Worm (Caenorhabditis elegans) whole organism, L3 larva: ENCODE measurements around the gene F31E8.4.

Source experiments
- ZK546.5 ChIP-seq: sonication (generic microtip); optimal IDR thresholded peaks from 2 replicates; lab custom pipeline; 2017; ENCODE audit warnings: missing biosample characterization, missing genetic modification characterization
- aly-2 ChIP-seq: fragments of 150-350 bp; optimal IDR thresholded peaks from 2 replicates; lab custom pipeline; 2014; ENCODE audit warnings: missing biosample characterization, missing genetic modification characterization
- ama-1 ChIP-seq: fragments of 150-350 bp; optimal IDR thresholded peaks from 2 replicates; lab custom pipeline; 2018
- ceh-16 ChIP-seq: sonication (generic microtip); optimal IDR thresholded peaks from 2 replicates; lab custom pipeline; 2017; ENCODE audit warnings: missing biosample characterization, missing genetic modification characterization
- ceh-9 ChIP-seq: sonication (generic microtip); optimal IDR thresholded peaks from 2 replicates; lab custom pipeline; 2018; ENCODE audit warnings: missing biosample characterization, missing genetic modification characterization
- daf-12 ChIP-seq: fragments of 150-350 bp; optimal IDR thresholded peaks from 2 replicates; lab custom pipeline; 2014; ENCODE audit warnings: missing biosample characterization, missing genetic modification reagents, missing genetic modification characterization
- egl-5 ChIP-seq: fragments of 150-350 bp; optimal IDR thresholded peaks from 2 replicates; lab custom pipeline; 2017; ENCODE audit warnings: missing biosample characterization, missing genetic modification reagents, missing genetic modification characterization, inconsistent platforms
- elt-1 ChIP-seq: fragments of 150-350 bp; optimal IDR thresholded peaks from 2 replicates; lab custom pipeline; 2014; ENCODE audit warnings: missing biosample characterization, missing genetic modification characterization
- elt-2 ChIP-seq: sonication (generic microtip); optimal IDR thresholded peaks from 2 replicates; lab custom pipeline; 2016; ENCODE audit warnings: missing genetic modification reagents, mild to moderate bottlenecking, missing genetic modification characterization, missing compliant biosample characterization
- elt-3 ChIP-seq, 3 experiments: fragments of 150-350 bp in 1 of 3; sonication (generic microtip) in 2 of 3; optimal IDR thresholded peaks; 2 replicates in 2 of 3; 4 replicates in 1 of 3; lab custom pipeline; 2014 to 2017; ENCODE audit warnings: missing biosample characterization in 3 of 3, missing genetic modification characterization in 3 of 3
- eor-1 ChIP-seq, 2 experiments: fragments of 150-350 bp; optimal IDR thresholded peaks; 2 replicates each; lab custom pipeline; 2014 to 2018; ENCODE audit warnings: missing biosample characterization in 2 of 2, missing genetic modification characterization in 2 of 2
- fkh-10 ChIP-seq: sonication (generic microtip); optimal IDR thresholded peaks from 2 replicates; lab custom pipeline; 2017; ENCODE audit warnings: missing biosample characterization, missing genetic modification reagents, missing genetic modification characterization
- fkh-2 ChIP-seq: fragments of 150-350 bp; optimal IDR thresholded peaks from 2 replicates; lab custom pipeline; 2014; ENCODE audit warnings: missing biosample characterization, missing genetic modification reagents, missing genetic modification characterization
- fos-1 ChIP-seq: fragments of 150-350 bp; optimal IDR thresholded peaks from 2 replicates; lab custom pipeline; 2014; ENCODE audit warnings: missing biosample characterization, missing genetic modification characterization
- hmg-11 ChIP-seq: sonication (generic microtip); optimal IDR thresholded peaks from 2 replicates; lab custom pipeline; 2016; ENCODE audit warnings: missing genetic modification characterization, missing compliant biosample characterization
- jun-1 ChIP-seq: fragments of 150-350 bp; optimal IDR thresholded peaks from 2 replicates; lab custom pipeline; 2014; ENCODE audit warnings: missing biosample characterization, missing genetic modification reagents, missing genetic modification characterization
- lin-39 ChIP-seq: fragments of 150-350 bp; optimal IDR thresholded peaks from 2 replicates; lab custom pipeline; 2018; ENCODE audit warnings: missing biosample characterization, missing genetic modification reagents, missing genetic modification characterization
- lsy-12 ChIP-seq: sonication (generic microtip); optimal IDR thresholded peaks from 2 replicates; lab custom pipeline; 2016; ENCODE audit warnings: mild to moderate bottlenecking, missing genetic modification characterization, missing compliant biosample characterization
- mdl-1 ChIP-seq: fragments of 150-350 bp; optimal IDR thresholded peaks from 2 replicates; lab custom pipeline; 2014; ENCODE audit warnings: missing biosample characterization, missing genetic modification characterization
- nfya-1 ChIP-seq: sonication (generic microtip); optimal IDR thresholded peaks from 2 replicates; lab custom pipeline; 2017; ENCODE audit warnings: missing genetic modification characterization, mild to moderate bottlenecking, missing compliant biosample characterization, antibody characterized with exemption, moderate library complexity; ENCODE audit not compliant: insufficient read depth
- nhr-11 ChIP-seq: fragments of 150-350 bp; optimal IDR thresholded peaks from 2 replicates; lab custom pipeline; 2014; ENCODE audit warnings: missing biosample characterization, missing genetic modification characterization
- nhr-23 ChIP-seq: fragments of 150-350 bp; optimal IDR thresholded peaks from 2 replicates; lab custom pipeline; 2014; ENCODE audit warnings: missing biosample characterization, missing genetic modification reagents, missing genetic modification characterization
- nhr-237 ChIP-seq: fragments of 150-350 bp; optimal IDR thresholded peaks from 2 replicates; lab custom pipeline; 2014; ENCODE audit warnings: missing biosample characterization, missing genetic modification characterization
- nhr-25 ChIP-seq: sonication (generic microtip); optimal IDR thresholded peaks from 2 replicates; lab custom pipeline; 2017; ENCODE audit warnings: missing biosample characterization, missing genetic modification characterization
- nhr-28 ChIP-seq: fragments of 150-350 bp; optimal IDR thresholded peaks from 2 replicates; lab custom pipeline; 2014; ENCODE audit warnings: missing biosample characterization, missing genetic modification characterization
- nhr-43 ChIP-seq: sonication (generic microtip); optimal IDR thresholded peaks from 2 replicates; lab custom pipeline; 2016; ENCODE audit warnings: mild to moderate bottlenecking, missing genetic modification characterization, missing compliant biosample characterization; ENCODE audit not compliant: poor library complexity, severe bottlenecking
- nhr-67 ChIP-seq: fragments of 150-350 bp; optimal IDR thresholded peaks from 2 replicates; lab custom pipeline; 2014; ENCODE audit warnings: missing biosample characterization, missing genetic modification characterization
- nhr-76 ChIP-seq: fragments of 150-350 bp; sonication (generic microtip); optimal IDR thresholded peaks from 5 replicates; lab custom pipeline; 2014; ENCODE audit warnings: missing biosample characterization, missing genetic modification characterization
- pha-4 ChIP-seq: fragments of 150-350 bp; optimal IDR thresholded peaks from 2 replicates; lab custom pipeline; 2014; ENCODE audit warnings: missing biosample characterization, missing genetic modification reagents, missing genetic modification characterization
- pqm-1 ChIP-seq: fragments of 150-350 bp; optimal IDR thresholded peaks from 2 replicates; lab custom pipeline; 2017; ENCODE audit warnings: missing biosample characterization, missing genetic modification characterization, inconsistent platforms
- sea-2 ChIP-seq: fragments of 150-350 bp; sonication (generic microtip); optimal IDR thresholded peaks from 4 replicates; lab custom pipeline; 2014; ENCODE audit warnings: missing biosample characterization, missing genetic modification reagents, missing genetic modification characterization
- skn-1 ChIP-seq: fragments of 150-350 bp; optimal IDR thresholded peaks from 2 replicates; lab custom pipeline; 2014; ENCODE audit warnings: missing biosample characterization, missing genetic modification characterization
- snpc-4 ChIP-seq: fragments of 150-350 bp; optimal IDR thresholded peaks from 2 replicates; lab custom pipeline; 2014; ENCODE audit warnings: missing biosample characterization, missing genetic modification characterization
- tbx-2 ChIP-seq: sonication (generic microtip); optimal IDR thresholded peaks from 2 replicates; lab custom pipeline; 2016; ENCODE audit warnings: mild to moderate bottlenecking, missing genetic modification characterization, missing compliant biosample characterization
- unc-39 ChIP-seq: sonication (generic microtip); optimal IDR thresholded peaks from 4 replicates; lab custom pipeline; 2017; ENCODE audit warnings: missing biosample characterization, missing genetic modification characterization
- unc-62 ChIP-seq: fragments of 150-350 bp; sonication (generic microtip); optimal IDR thresholded peaks from 4 replicates; lab custom pipeline; 2014; ENCODE audit warnings: missing biosample characterization, missing genetic modification reagents, missing genetic modification characterization
- ztf-11 ChIP-seq: fragments of 150-350 bp; optimal IDR thresholded peaks from 2 replicates; lab custom pipeline; 2014; ENCODE audit warnings: missing biosample characterization, missing genetic modification characterization
- ztf-4 ChIP-seq: fragments of 150-350 bp; optimal IDR thresholded peaks from 2 replicates; lab custom pipeline; 2014; ENCODE audit warnings: missing biosample characterization, missing genetic modification characterization

F31E8.4 gene

DNA sequence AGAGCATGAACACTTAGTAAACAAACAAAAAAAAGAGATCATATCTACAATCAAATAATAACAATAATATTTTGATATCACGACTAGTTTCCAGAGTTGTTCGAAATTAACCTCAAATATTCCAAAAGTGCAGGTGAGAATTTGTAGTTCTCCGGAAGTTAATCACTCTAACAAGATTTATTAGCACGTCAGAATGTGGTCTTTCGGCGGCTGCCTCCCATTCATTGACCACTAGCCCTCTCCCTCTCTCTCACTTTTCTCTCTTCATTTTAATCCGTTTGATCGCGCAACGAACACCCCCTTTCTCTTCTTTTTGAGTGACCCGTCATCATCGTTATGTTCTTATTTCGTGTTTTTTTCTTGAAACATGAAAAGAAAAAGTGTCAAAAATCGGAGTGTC, 25.8 kb upstream of the F31E8.4 start:
- peak; percentile 53 for TF ChIP-seq nhr-23 (tag; lab: Kevin White, UChicago)
- peak; percentile 63 for TF ChIP-seq lin-39 (tag; lab: Kevin White, UChicago)
- TF ChIP-seq nfya-1 (tag; lab: Kevin White, UChicago) = peak; percentile 27
- peak; percentile 91 for TF ChIP-seq unc-62 (GFP tag; lab: Kevin White, UChicago)
- peak; percentile 63 for TF ChIP-seq nhr-43 (tag; lab: Kevin White, UChicago)
- peak; percentile 45 for TF ChIP-seq egl-5
- peak; percentile 38 for TF ChIP-seq nhr-25
- TF ChIP-seq unc-39 (tag; lab: Kevin White, UChicago) = no peak
- no peak for TF ChIP-seq tbx-2 (tag; lab: Kevin White, UChicago)

DNA sequence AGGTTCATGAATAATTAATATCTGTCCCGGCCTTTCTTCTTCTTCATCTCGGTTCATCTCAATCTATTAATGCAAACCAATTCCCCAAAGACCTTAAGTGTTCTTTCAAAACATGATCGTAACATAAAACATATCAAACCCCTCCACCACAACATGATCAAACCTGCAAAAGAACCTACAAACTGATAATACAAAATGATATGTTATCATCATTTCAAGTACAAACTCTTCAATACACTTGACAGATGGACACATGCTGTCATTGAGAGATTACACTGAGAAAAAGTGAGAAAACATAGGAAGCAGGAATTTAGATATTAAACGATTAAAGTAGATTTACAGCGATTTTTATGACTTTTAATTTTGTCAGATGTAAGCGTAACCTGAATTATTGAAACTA, 24.6 kb upstream of the F31E8.4 start:
- TF ChIP-seq elt-2 (peak; percentile 87), pqm-1 (tag; lab: Kevin White, UChicago) (peak; percentile 79), nhr-25 (peak; percentile 12), elt-3 (tag; optimal IDR thresholded peaks at IDR 0.05; lab: Kevin White, UChicago) (no peak), lin-39 (tag; lab: Kevin White, UChicago) (no peak), unc-62 (GFP tag; lab: Kevin White, UChicago) (peak; percentile 69), ceh-16 (tag; lab: Kevin White, UChicago) (no peak), aly-2 (no peak)

DNA sequence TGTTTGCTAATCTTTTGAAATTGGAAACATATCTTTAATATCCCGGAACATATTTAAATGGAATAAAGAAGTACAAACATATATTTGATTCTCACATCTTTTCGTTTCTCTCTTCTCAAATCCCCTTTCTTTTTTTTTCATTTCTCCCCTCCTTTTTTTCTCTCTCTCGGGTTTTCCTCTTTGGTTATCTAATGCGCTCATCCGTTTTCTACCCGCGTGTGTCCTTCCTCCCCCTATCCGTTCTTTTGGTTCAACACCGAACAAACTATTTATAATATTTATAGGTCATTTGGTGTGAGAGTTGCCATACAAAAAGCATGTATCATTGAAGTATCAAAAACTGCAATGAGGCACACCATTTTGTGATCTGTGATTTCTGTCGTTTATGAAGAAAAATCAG, 24.0 kb upstream of the F31E8.4 start:
- no peak for TF ChIP-seq hmg-11
- peak; percentile 20 for TF ChIP-seq nhr-25
- no peak for TF ChIP-seq lsy-12
- peak; percentile 20 for TF ChIP-seq mdl-1 (tag; lab: Kevin White, UChicago)
- peak; percentile 52 for TF ChIP-seq elt-1 (tag; lab: Kevin White, UChicago)
- peak; percentile 40 for TF ChIP-seq nhr-23 (tag; lab: Kevin White, UChicago)
- TF ChIP-seq unc-62 (GFP tag; lab: Kevin White, UChicago) = peak; percentile 51
- peak; percentile 36 for TF ChIP-seq lin-39 (tag; lab: Kevin White, UChicago)
- peak; percentile 33 for TF ChIP-seq snpc-4 (tag; lab: Kevin White, UChicago)
- peak; percentile 48 for TF ChIP-seq nfya-1 (tag; lab: Kevin White, UChicago)
- TF ChIP-seq ceh-16 (tag; lab: Kevin White, UChicago) = no peak
- no peak for TF ChIP-seq jun-1 (tag; lab: Kevin White, UChicago)
- no peak for TF ChIP-seq nhr-43 (tag; lab: Kevin White, UChicago)

DNA sequence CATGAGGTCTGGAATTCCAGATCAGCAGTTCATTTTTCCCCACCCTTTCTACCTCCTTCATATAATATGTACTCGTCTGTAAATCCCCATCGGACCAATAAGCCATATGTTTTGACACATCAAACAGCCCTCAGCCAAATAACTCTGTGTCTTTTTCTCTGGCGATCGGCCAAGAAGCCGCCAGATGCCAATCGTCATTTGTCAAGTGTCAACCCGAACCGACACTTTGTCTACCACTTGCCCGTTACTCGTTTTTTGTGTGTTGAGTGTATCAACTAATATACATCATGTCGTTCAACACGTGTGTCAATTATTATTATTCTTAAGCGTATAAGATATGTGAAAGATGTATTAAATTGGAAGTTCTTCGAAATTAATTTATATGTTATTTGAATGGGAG, 23.3 kb upstream of the F31E8.4 start:
- TF ChIP-seq lsy-12 (no peak), snpc-4 (tag; lab: Kevin White, UChicago) (peak; percentile 35), ztf-4 (tag; lab: Kevin White, UChicago) (no peak), daf-12 (no peak), lin-39 (tag; lab: Kevin White, UChicago) (peak; percentile 99), elt-2 (no peak), elt-1 (tag; lab: Kevin White, UChicago) (peak; percentile 84), eor-1 (tag; optimal IDR thresholded peaks at IDR 0.05; lab: Kevin White, UChicago) (no peak), unc-62 (GFP tag; lab: Kevin White, UChicago) (peak; percentile 98), fkh-2 (tag; lab: Kevin White, UChicago) (no peak), nfya-1 (tag; lab: Kevin White, UChicago) (peak; percentile 53), hmg-11 (peak; percentile 39), pqm-1 (tag; lab: Kevin White, UChicago) (no peak), nhr-43 (tag; lab: Kevin White, UChicago) (peak; percentile 34), egl-5 (peak; percentile 23), nhr-67 (tag; lab: Kevin White, UChicago) (no peak), nhr-25 (peak; percentile 42), ama-1 (no peak)

DNA sequence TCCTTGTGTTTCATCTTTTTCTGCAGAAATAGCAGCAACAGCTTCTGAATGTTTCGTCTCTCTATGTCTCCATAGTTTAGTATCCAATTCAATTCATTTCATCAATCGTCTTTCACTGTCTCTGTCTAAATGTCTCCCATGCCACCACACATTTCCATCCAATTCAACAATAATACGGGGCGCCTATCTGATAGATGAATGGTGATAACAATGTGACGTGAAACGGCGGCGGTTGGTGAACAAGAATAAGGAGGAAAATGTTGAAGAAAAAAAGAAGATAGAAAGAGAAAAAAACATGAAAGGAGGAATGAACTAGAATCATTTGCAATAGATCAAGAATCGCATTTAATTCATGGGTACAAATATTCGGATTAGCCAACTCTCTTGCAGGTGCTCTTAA, 22.4 kb upstream of the F31E8.4 start:
- TF ChIP-seq ama-1 (no peak), nhr-28 (tag; lab: Kevin White, UChicago) (no peak), ztf-11 (tag; lab: Kevin White, UChicago) (no peak), nhr-25 (peak; percentile 82), fkh-2 (tag; lab: Kevin White, UChicago) (no peak), elt-3 (tag; optimal IDR thresholded peaks at IDR 0.05; lab: Kevin White, UChicago) (peak in 1 of 3 experiments; percentile 69), hmg-11 (no peak), nhr-11 (tag; lab: Kevin White, UChicago) (peak; percentile 21), aly-2 (no peak), fkh-10 (no peak), tbx-2 (tag; lab: Kevin White, UChicago) (no peak), elt-2 (peak; percentile 85), nhr-76 (tag; lab: Kevin White, UChicago) (no peak), jun-1 (tag; lab: Kevin White, UChicago) (peak; percentile 6), unc-39 (tag; lab: Kevin White, UChicago) (no peak), nfya-1 (tag; lab: Kevin White, UChicago) (peak; percentile 69), snpc-4 (tag; lab: Kevin White, UChicago) (no peak), nhr-23 (tag; lab: Kevin White, UChicago) (peak; percentile 80), mdl-1 (tag; lab: Kevin White, UChicago) (peak; percentile 29), unc-62 (GFP tag; lab: Kevin White, UChicago) (peak; percentile 89), ZK546.5 (no peak), nhr-237 (no peak), pha-4 (tag; lab: Kevin White, UChicago) (no peak), ceh-9 (tag; lab: Kevin White, UChicago) (no peak), ztf-4 (tag; lab: Kevin White, UChicago) (no peak), eor-1 (tag; optimal IDR thresholded peaks at IDR 0.05; lab: Kevin White, UChicago) (no peak), fos-1 (no peak), egl-5 (peak; percentile 90), lsy-12 (no peak), ceh-16 (tag; lab: Kevin White, UChicago) (no peak), nhr-67 (tag; lab: Kevin White, UChicago) (no peak), skn-1 (tag; lab: Kevin White, UChicago) (no peak), sea-2 (GFP tag; lab: Kevin White, UChicago) (no peak)
